Worm (Caenorhabditis elegans): ENCODE measurements around the gene K08F8.15.

K08F8.15 gene

ce11 chrII:8783451-8783967, 16.9 kb downstream of the K08F8.15 start, which contains the start of gene sgn-1:
Gene sgn-1 (minus strand): TSS chrII:8783670.
- no peak for TF ChIP-seq tbx-37 (GFP tag; conservative IDR thresholded peaks at IDR 0.05)
- no peak for TF ChIP-seq hnd-1 (tag; optimal IDR thresholded peaks at IDR 0.05)
- no peak for TF ChIP-seq ets-7 (tag; optimal IDR thresholded peaks at IDR 0.05)
- TF ChIP-seq tra-4 (tag; optimal IDR thresholded peaks at IDR 0.05), result no peak

- TF ChIP-seq pes-1 (GFP tag; IDR thresholded peaks at IDR 0.05) (no peak), B0310.2 (tag; optimal IDR thresholded peaks at IDR 0.05) (no peak), ceh-36 (tag; optimal IDR thresholded peaks at IDR 0.05) (no peak), scrt-1 (GFP tag; IDR thresholded peaks at IDR 0.05) (no peak), hmg-4 (GFP tag; optimal IDR thresholded peaks at IDR 0.05) (no peak), ets-7 (tag; optimal IDR thresholded peaks at IDR 0.05) (no peak), aly-1 (tag; optimal IDR thresholded peaks at IDR 0.05) (no peak), ama-1 (optimal IDR thresholded peaks at IDR 0.05) (no peak)
Observed at ce11 chrII:8784235-8784928, 17.8 kb downstream of the K08F8.15 start.

ce11 chrII:8785875-8786274, 19.3 kb downstream of the K08F8.15 start:
- TF ChIP-seq tbx-11 (GFP tag; IDR thresholded peaks at IDR 0.05) (no peak), B0310.2 (tag; optimal IDR thresholded peaks at IDR 0.05) (no peak), tbx-37 (GFP tag; conservative IDR thresholded peaks at IDR 0.05) (no peak), hnd-1 (tag; optimal IDR thresholded peaks at IDR 0.05) (no peak), ama-1 (optimal IDR thresholded peaks at IDR 0.05) (no peak), ets-7 (tag; optimal IDR thresholded peaks at IDR 0.05) (no peak), hmbx-1 (tag; optimal IDR thresholded peaks at IDR 0.05) (no peak), ceh-13 (GFP tag; optimal IDR thresholded peaks at IDR 0.05) (no peak), flt-1 (GFP tag; IDR thresholded peaks at IDR 0.05) (no peak), sea-1 (GFP tag; conservative IDR thresholded peaks at IDR 0.05) (no peak), pes-1 (GFP tag; IDR thresholded peaks at IDR 0.05) (no peak), tra-4 (tag; optimal IDR thresholded peaks at IDR 0.05) (no peak), F13C5.2 (tag; optimal IDR thresholded peaks at IDR 0.05) (no peak), aly-1 (tag; optimal IDR thresholded peaks at IDR 0.05) (no peak), ceh-36 (tag; optimal IDR thresholded peaks at IDR 0.05) (no peak), scrt-1 (GFP tag; IDR thresholded peaks at IDR 0.05) (no peak), hmg-4 (GFP tag; optimal IDR thresholded peaks at IDR 0.05) (no peak)

- TF ChIP-seq hmbx-1 (tag; optimal IDR thresholded peaks at IDR 0.05) (no peak), ama-1 (optimal IDR thresholded peaks at IDR 0.05) (no peak), pes-1 (GFP tag; IDR thresholded peaks at IDR 0.05) (no peak), hmg-4 (GFP tag; optimal IDR thresholded peaks at IDR 0.05) (no peak), sea-1 (GFP tag; conservative IDR thresholded peaks at IDR 0.05) (no peak), F13C5.2 (tag; optimal IDR thresholded peaks at IDR 0.05) (peak; percentile 58), hnd-1 (tag; optimal IDR thresholded peaks at IDR 0.05) (no peak), scrt-1 (GFP tag; IDR thresholded peaks at IDR 0.05) (0 out of 2 replicates have a peak, but pooled peaks have one; percentile 44), ceh-13 (GFP tag; optimal IDR thresholded peaks at IDR 0.05) (no peak), flt-1 (GFP tag; IDR thresholded peaks at IDR 0.05) (no peak), ets-7 (tag; optimal IDR thresholded peaks at IDR 0.05) (no peak), tbx-37 (GFP tag; conservative IDR thresholded peaks at IDR 0.05) (no peak; the same call in 1 of the 2 replicates), tra-4 (tag; optimal IDR thresholded peaks at IDR 0.05) (no peak), ceh-36 (tag; optimal IDR thresholded peaks at IDR 0.05) (no peak), aly-1 (tag; optimal IDR thresholded peaks at IDR 0.05) (no peak), B0310.2 (tag; optimal IDR thresholded peaks at IDR 0.05) (no peak), tbx-11 (GFP tag; IDR thresholded peaks at IDR 0.05) (no peak)
Observed at ce11 chrII:8787376-8787775, 20.8 kb downstream of the K08F8.15 start.

- TF ChIP-seq ama-1 (optimal IDR thresholded peaks at IDR 0.05), result peak; percentile 19
- no peak for TF ChIP-seq ets-7 (tag; optimal IDR thresholded peaks at IDR 0.05)
Observed at ce11 chrII:8788752-8789151, 22.1 kb downstream of the K08F8.15 start.

- TF ChIP-seq ceh-13 (GFP tag; optimal IDR thresholded peaks at IDR 0.05) (no peak), B0310.2 (tag; optimal IDR thresholded peaks at IDR 0.05) (peak; percentile 48), ama-1 (optimal IDR thresholded peaks at IDR 0.05) (peak; percentile 50), aly-1 (tag; optimal IDR thresholded peaks at IDR 0.05) (peak; percentile 31), hmg-4 (GFP tag; optimal IDR thresholded peaks at IDR 0.05) (peak; percentile 48), hnd-1 (tag; optimal IDR thresholded peaks at IDR 0.05) (peak; percentile 19)
Observed at ce11 chrII:8789828-8790558, 23.4 kb downstream of the K08F8.15 start, which contains the start of gene F07H5.13. Gene F07H5.13 (plus strand): TSS chrII:8790557.

- no peak for TF ChIP-seq hmbx-1 (tag; optimal IDR thresholded peaks at IDR 0.05)
- no peak for TF ChIP-seq ets-7 (tag; optimal IDR thresholded peaks at IDR 0.05)
- TF ChIP-seq ama-1 (optimal IDR thresholded peaks at IDR 0.05), result no peak
- TF ChIP-seq scrt-1 (GFP tag; IDR thresholded peaks at IDR 0.05), result no peak
- TF ChIP-seq tra-4 (tag; optimal IDR thresholded peaks at IDR 0.05), result no peak
- no peak for TF ChIP-seq pes-1 (GFP tag; IDR thresholded peaks at IDR 0.05)
- TF ChIP-seq tbx-37 (GFP tag; conservative IDR thresholded peaks at IDR 0.05), result no peak
- TF ChIP-seq tbx-11 (GFP tag; IDR thresholded peaks at IDR 0.05), result no peak
- TF ChIP-seq aly-1 (tag; optimal IDR thresholded peaks at IDR 0.05), result no peak
- TF ChIP-seq ceh-13 (GFP tag; optimal IDR thresholded peaks at IDR 0.05), result no peak
- no peak for TF ChIP-seq flt-1 (GFP tag; IDR thresholded peaks at IDR 0.05)
- no peak for TF ChIP-seq hmg-4 (GFP tag; optimal IDR thresholded peaks at IDR 0.05)
- TF ChIP-seq F13C5.2 (tag; optimal IDR thresholded peaks at IDR 0.05), result no peak
Observed at ce11 chrII:8792640-8793039, 26.0 kb downstream of the K08F8.15 start, which contains the start of gene idpa-2. Gene idpa-2 (minus strand): TSS chrII:8792740.

Data from whole organism, early embryonic.